Worm (Caenorhabditis elegans) whole organism, L1 larva: ENCODE measurements around the gene str-32.
A peak's percentile ranks its signal among the peaks of the same experiment; 100 is the strongest.

Experiments used
- Y116A8C.19 ChIP-seq: sonication (generic microtip); optimal IDR thresholded peaks from 2 replicates; lab custom pipeline; 2016; ENCODE audit warnings: missing compliant biosample characterization, missing genetic modification characterization, borderline replicate concordance
- aha-1 ChIP-seq: fragments of 150-350 bp; optimal IDR thresholded peaks from 2 replicates; lab custom pipeline; 2014; ENCODE audit warnings: missing biosample characterization, missing genetic modification characterization
- alr-1 ChIP-seq: fragments of 200-800 bp; sonication (Bioruptor generic); optimal IDR thresholded peaks from 2 replicates; lab custom pipeline; 2018; ENCODE audit warnings: borderline replicate concordance, mild to moderate bottlenecking, missing genetic modification characterization, missing compliant biosample characterization
- aly-2 ChIP-seq: fragments of 150-350 bp; optimal IDR thresholded peaks from 2 replicates; lab custom pipeline; 2014; ENCODE audit warnings: missing biosample characterization, missing genetic modification characterization
- ama-1 ChIP-seq: fragments of 150-350 bp; optimal IDR thresholded peaks from 2 replicates; lab custom pipeline; 2014
- ceh-63 ChIP-seq: fragments of 200-800 bp; sonication (Bioruptor generic); optimal IDR thresholded peaks from 2 replicates; lab custom pipeline; 2018; ENCODE audit warnings: mild to moderate bottlenecking, missing genetic modification characterization, missing compliant biosample characterization
- ceh-8 ChIP-seq: fragments of 200-800 bp; sonication (Bioruptor generic); optimal IDR thresholded peaks from 2 replicates; lab custom pipeline; 2018; ENCODE audit warnings: mild to moderate bottlenecking, missing genetic modification characterization, moderate library complexity, missing compliant biosample characterization
- ceh-88 ChIP-seq: fragments of 200-800 bp; sonication (Bioruptor generic); IDR thresholded peaks from 2 replicates; pipeline ENCODE4 v1.3.6; 2022; ENCODE audit warnings: missing genetic modification characterization, missing compliant biosample characterization
- ceh-90 ChIP-seq: sonication (generic microtip); optimal IDR thresholded peaks from 2 replicates; lab custom pipeline; 2016; ENCODE audit warnings: missing genetic modification characterization, missing compliant biosample characterization
- dpl-1 ChIP-seq, 3 experiments: fragments of 150-350 bp in 2 of 3; sonication (generic microtip) in 1 of 3; optimal IDR thresholded peaks; 2 replicates each; lab custom pipeline; 2014 to 2017; ENCODE audit warnings: missing biosample characterization in 3 of 3, missing genetic modification characterization in 3 of 3, missing genetic modification reagents in 3 of 3
- dsc-1 ChIP-seq: sonication (generic microtip); optimal IDR thresholded peaks from 2 replicates; lab custom pipeline; 2016; ENCODE audit warnings: mild to moderate bottlenecking, missing genetic modification characterization, missing compliant biosample characterization
- efl-1 ChIP-seq, 4 experiments: fragments of 150-350 bp; optimal IDR thresholded peaks in 3 of 4; peaks in 1 of 4; 1 replicate in 1 of 4; 2 replicates in 3 of 4; lab custom pipeline; 2014; ENCODE audit warnings: missing biosample characterization in 2 of 4, missing genetic modification characterization in 2 of 4, missing genetic modification reagents in 2 of 4
- egl-13 ChIP-seq: sonication (generic microtip); optimal IDR thresholded peaks from 2 replicates; lab custom pipeline; 2016; ENCODE audit warnings: missing genotype, missing genetic modification reagents, missing genetic modification characterization, missing compliant biosample characterization
- elt-2 ChIP-seq: sonication (generic microtip); optimal IDR thresholded peaks from 2 replicates; lab custom pipeline; 2016; ENCODE audit warnings: missing genetic modification characterization, mild to moderate bottlenecking, inconsistent platforms, missing compliant biosample characterization, missing genetic modification reagents
- ets-5 ChIP-seq: fragments of 200-800 bp; sonication (Bioruptor generic); IDR thresholded peaks from 2 replicates; pipeline ENCODE4 v1.3.6; 2022; ENCODE audit warnings: missing genetic modification characterization, missing compliant biosample characterization
- fkh-4 ChIP-seq: sonication (generic microtip); optimal IDR thresholded peaks from 2 replicates; lab custom pipeline; 2016; ENCODE audit warnings: missing compliant biosample characterization, missing genetic modification characterization, borderline replicate concordance
- fkh-8 ChIP-seq: sonication (generic microtip); optimal IDR thresholded peaks from 2 replicates; lab custom pipeline; 2016; ENCODE audit warnings: mild to moderate bottlenecking, missing genetic modification characterization, missing compliant biosample characterization
- hlh-4 ChIP-seq: sonication (generic microtip); optimal IDR thresholded peaks from 2 replicates; lab custom pipeline; 2016; ENCODE audit warnings: mild to moderate bottlenecking, missing genetic modification characterization, missing compliant biosample characterization
- isw-1 ChIP-seq: fragments of 200-800 bp; sonication (Bioruptor generic); IDR thresholded peaks from 2 replicates; pipeline ENCODE4 v1.3.6; 2022; ENCODE audit warnings: missing genetic modification characterization, missing compliant biosample characterization
- lin-13 ChIP-seq: fragments of 150-350 bp; optimal IDR thresholded peaks from 2 replicates; lab custom pipeline; 2014; ENCODE audit warnings: missing biosample characterization, missing genetic modification reagents, missing genetic modification characterization
- lin-14 ChIP-seq: fragments of 200-800 bp; sonication (Bioruptor generic); optimal IDR thresholded peaks from 2 replicates; lab custom pipeline; 2018; ENCODE audit warnings: mild to moderate bottlenecking, missing genetic modification characterization, moderate library complexity, missing compliant biosample characterization
- lin-15B ChIP-seq: fragments of 150-350 bp; sonication (generic microtip); optimal IDR thresholded peaks from 3 replicates; lab custom pipeline; 2014; ENCODE audit warnings: missing biosample characterization, missing genetic modification characterization
- lin-39 ChIP-seq: fragments of 150-350 bp; optimal IDR thresholded peaks from 2 replicates; lab custom pipeline; 2014; ENCODE audit warnings: missing biosample characterization, missing genetic modification reagents, missing genetic modification characterization
- lsy-2 ChIP-seq, 2 experiments: fragments of 150-350 bp; optimal IDR thresholded peaks; 2 replicates each; lab custom pipeline; 2014; ENCODE audit warnings: missing biosample characterization in 2 of 2, missing genetic modification characterization in 2 of 2
- mab-9 ChIP-seq: fragments of 200-800 bp; sonication (Bioruptor generic); IDR thresholded peaks from 2 replicates; pipeline ENCODE4 v1.3.6; 2022; ENCODE audit warnings: missing genetic modification reagents, missing genetic modification characterization, missing compliant biosample characterization
- mep-1 ChIP-seq: fragments of 150-350 bp; optimal IDR thresholded peaks from 2 replicates; lab custom pipeline; 2014; ENCODE audit warnings: missing biosample characterization, missing genetic modification characterization
- nhr-12 ChIP-seq: sonication (generic microtip); optimal IDR thresholded peaks from 2 replicates; lab custom pipeline; 2017; ENCODE audit warnings: missing biosample characterization, missing genetic modification characterization
- nhr-237 ChIP-seq: fragments of 150-350 bp; optimal IDR thresholded peaks from 2 replicates; lab custom pipeline; 2014; ENCODE audit warnings: missing biosample characterization, missing genetic modification characterization
- nhr-28 ChIP-seq: fragments of 150-350 bp; optimal IDR thresholded peaks from 2 replicates; lab custom pipeline; 2014; ENCODE audit warnings: missing biosample characterization, missing genetic modification characterization
- nhr-47 ChIP-seq: sonication (generic microtip); optimal IDR thresholded peaks from 2 replicates; lab custom pipeline; 2016; ENCODE audit warnings: mild to moderate bottlenecking, missing genetic modification characterization, moderate library complexity, missing compliant biosample characterization
- nhr-71 ChIP-seq: sonication (generic microtip); optimal IDR thresholded peaks from 2 replicates; lab custom pipeline; 2016; ENCODE audit warnings: mild to moderate bottlenecking, missing genetic modification characterization, moderate library complexity, missing compliant biosample characterization
- pag-3 ChIP-seq: sonication (generic microtip); optimal IDR thresholded peaks from 2 replicates; lab custom pipeline; 2017; ENCODE audit warnings: missing genetic modification characterization, mild to moderate bottlenecking, missing compliant biosample characterization, antibody characterized with exemption, borderline replicate concordance; ENCODE audit not compliant: insufficient read depth
- pqm-1 ChIP-seq: sonication (generic microtip); optimal IDR thresholded peaks from 3 replicates; lab custom pipeline; 2017; ENCODE audit warnings: missing biosample characterization, missing genetic modification characterization
- snu-23 ChIP-seq: sonication (generic microtip); optimal IDR thresholded peaks from 2 replicates; lab custom pipeline; 2016; ENCODE audit warnings: missing genetic modification characterization, missing compliant biosample characterization
- swsn-7 ChIP-seq: sonication (generic microtip); optimal IDR thresholded peaks from 2 replicates; lab custom pipeline; 2016; ENCODE audit warnings: missing genetic modification characterization, missing compliant biosample characterization
- tbx-2 ChIP-seq: sonication (generic microtip); optimal IDR thresholded peaks from 2 replicates; lab custom pipeline; 2016; ENCODE audit warnings: missing genetic modification characterization, missing compliant biosample characterization
- tlp-1 ChIP-seq: fragments of 150-350 bp; optimal IDR thresholded peaks from 2 replicates; lab custom pipeline; 2014; ENCODE audit warnings: missing biosample characterization, missing genetic modification characterization
- unc-30 ChIP-seq: sonication (generic microtip); optimal IDR thresholded peaks from 2 replicates; lab custom pipeline; 2017; ENCODE audit warnings: missing biosample characterization, missing genetic modification characterization
- unc-98 ChIP-seq: fragments of 200-800 bp; sonication (Bioruptor generic); IDR thresholded peaks from 2 replicates; pipeline ENCODE4 v1.3.6; 2022; ENCODE audit warnings: missing genetic modification characterization, missing compliant biosample characterization
- zag-1 ChIP-seq: fragments of 150-350 bp; optimal IDR thresholded peaks from 2 replicates; lab custom pipeline; 2014; ENCODE audit warnings: missing biosample characterization, missing genetic modification characterization

Gene str-32

DNA sequence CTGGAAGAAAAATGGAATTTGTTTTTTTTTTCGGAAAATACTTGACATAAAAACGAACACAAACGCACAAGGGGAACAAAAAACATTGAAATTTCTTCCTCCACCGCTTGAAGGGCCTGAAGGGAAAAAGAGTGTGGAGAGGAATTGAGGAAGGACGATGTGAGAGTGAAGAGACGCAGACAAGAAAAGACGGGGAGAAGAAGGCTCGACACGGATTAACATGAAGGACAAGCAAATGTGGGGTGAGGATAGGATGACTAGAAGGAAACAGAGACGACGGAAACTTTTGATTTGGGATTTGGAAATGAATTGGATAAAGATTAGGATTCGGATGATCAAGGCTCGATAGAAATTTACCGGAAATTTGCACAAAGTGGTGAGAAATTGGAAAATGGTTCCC is 20.8 kb downstream of the str-32 start:
- TF ChIP-seq egl-13 (tag; lab: Kevin White, UChicago) (peak; percentile 22), fkh-8 (peak; percentile 15), hlh-4 (no peak), lin-14 (GFP tag; lab: Kevin White, UChicago) (peak; percentile 57), nhr-47 (peak; percentile 25), dsc-1 (tag; lab: Kevin White, UChicago) (peak; percentile 50), dpl-1 (GFP tag; optimal IDR thresholded peaks at IDR 0.05; lab: Kevin White, UChicago) (no peak), snu-23 (GFP tag; lab: Kevin White, UChicago) (peak; percentile 18), mep-1 (tag; lab: Kevin White, UChicago) (no peak), efl-1 (optimal IDR thresholded peaks at IDR 0.05; lab: Kevin White, UChicago) (peak; percentile 9 to 15), efl-1 (GFP tag; optimal IDR thresholded peaks at IDR 0.05 in 1 of 2; lab: Kevin White, UChicago) (peak in 1 of 2 experiments; percentile 78), nhr-71 (tag; lab: Kevin White, UChicago) (peak; percentile 37), lin-13 (GFP tag; lab: Kevin White, UChicago) (no peak), ceh-88 (GFP tag; lab: Robert Waterston, UW) (no peak), ceh-8 (GFP tag; lab: Kevin White, UChicago) (no peak), lsy-2 (tag; optimal IDR thresholded peaks at IDR 0.05; lab: Kevin White, UChicago) (peak in 1 of 2 experiments; percentile 13), lin-39 (no peak), isw-1 (no peak)

DNA sequence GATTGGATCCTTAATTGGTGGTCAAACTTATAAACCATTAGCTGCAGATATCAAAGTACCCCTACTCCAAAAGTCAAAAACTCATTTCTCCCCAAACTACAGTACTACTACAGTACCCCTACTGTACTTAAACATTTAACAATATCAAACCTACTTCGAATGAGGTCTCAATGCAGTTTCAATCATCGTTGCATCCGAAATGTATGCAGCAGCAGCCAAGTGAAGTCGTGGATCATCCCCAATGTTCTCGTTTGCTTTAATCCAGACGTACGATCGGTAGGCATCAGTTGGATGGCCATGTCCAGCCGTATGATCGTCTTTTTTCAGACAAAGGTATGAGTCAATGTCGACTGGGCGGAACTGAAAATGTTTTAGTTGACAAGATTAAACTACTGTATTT is 23.7 kb downstream of the str-32 start:
- TF ChIP-seq swsn-7 (tag; lab: Kevin White, UChicago): no peak

DNA sequence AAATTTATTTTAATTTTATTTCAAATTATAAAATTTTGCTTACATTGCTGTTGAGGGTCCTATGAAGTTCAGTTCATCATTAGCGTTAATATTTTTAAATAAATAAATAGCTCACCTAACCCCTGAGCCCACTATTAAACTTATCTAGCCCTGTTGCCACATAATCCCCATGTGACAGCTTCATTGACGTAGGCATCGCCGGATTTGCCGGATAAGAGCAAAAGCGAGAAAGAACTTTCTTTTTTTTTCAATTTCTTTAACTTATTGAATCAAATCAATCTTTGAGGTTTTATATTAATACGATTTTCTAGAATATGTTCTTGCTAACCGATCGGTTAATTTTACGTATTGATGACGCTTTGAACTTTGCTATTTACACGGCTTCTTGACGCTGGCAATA is 29.3 kb downstream of the str-32 start:
- no peak for TF ChIP-seq tbx-2 (tag; lab: Kevin White, UChicago)
- no peak for TF ChIP-seq lsy-2 (tag; optimal IDR thresholded peaks at IDR 0.05; lab: Kevin White, UChicago)
- no peak for TF ChIP-seq ceh-8 (GFP tag; lab: Kevin White, UChicago)
- TF ChIP-seq ama-1: no peak
- TF ChIP-seq pqm-1 (tag; lab: Kevin White, UChicago): no peak
- no peak for TF ChIP-seq unc-30 (tag; lab: Kevin White, UChicago)
- peak; percentile 68 for TF ChIP-seq dsc-1 (tag; lab: Kevin White, UChicago)
- no peak for TF ChIP-seq aly-2 (tag; lab: Kevin White, UChicago)
- TF ChIP-seq egl-13 (tag; lab: Kevin White, UChicago): peak; percentile 55
- no peak for TF ChIP-seq aha-1 (tag; lab: Kevin White, UChicago)
- peak; percentile 28 for TF ChIP-seq fkh-8
- no peak for TF ChIP-seq lin-15B (tag; lab: Kevin White, UChicago)
- TF ChIP-seq nhr-47: peak; percentile 9
- TF ChIP-seq swsn-7 (tag; lab: Kevin White, UChicago): no peak
- TF ChIP-seq ceh-90 (tag; lab: Kevin White, UChicago): no peak
- TF ChIP-seq unc-98 (GFP tag; lab: Robert Waterston, UW): no peak
- TF ChIP-seq nhr-12: no peak
- TF ChIP-seq nhr-28: no peak
- TF ChIP-seq nhr-237 (tag; lab: Kevin White, UChicago): no peak
- peak; percentile 13 for TF ChIP-seq nhr-71 (tag; lab: Kevin White, UChicago)
- TF ChIP-seq ceh-63: no peak
- no peak for TF ChIP-seq mab-9 (GFP tag; lab: Robert Waterston, UW)

DNA sequence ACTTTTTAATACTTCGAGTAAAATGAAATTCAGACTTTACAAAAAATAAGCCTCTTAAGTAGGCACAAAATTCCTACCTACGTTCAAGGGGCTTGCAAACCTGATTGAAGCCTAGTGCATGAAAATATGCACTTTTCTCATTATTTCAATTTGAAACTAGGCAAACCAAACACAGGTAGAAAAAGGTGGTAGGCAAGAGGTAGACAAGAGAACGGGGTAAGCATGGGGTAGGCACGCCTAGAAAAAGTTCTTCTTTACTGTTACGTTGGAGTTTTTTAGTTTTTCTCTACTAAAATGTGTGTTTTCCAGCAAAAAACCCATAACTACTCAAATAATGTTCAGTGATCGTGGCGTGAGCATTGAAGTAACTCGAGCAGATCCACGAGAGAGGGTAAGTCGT is 30.1 kb downstream of the str-32 start, which contains the start of gene nex-4:
Gene nex-4, plus strand, starts transcription at position 301 of the 400 bp plus-strand sequence.
- no peak for TF ChIP-seq lin-14 (GFP tag; lab: Kevin White, UChicago)
- no peak for TF ChIP-seq Y116A8C.19
- no peak for TF ChIP-seq hlh-4
- no peak for TF ChIP-seq elt-2
- TF ChIP-seq ets-5: no peak
- TF ChIP-seq ceh-90 (tag; lab: Kevin White, UChicago): no peak
- TF ChIP-seq aha-1 (tag; lab: Kevin White, UChicago): no peak
- TF ChIP-seq tlp-1 (tag; lab: Kevin White, UChicago): no peak
- no peak for TF ChIP-seq pag-3 (tag; lab: Kevin White, UChicago)
- no peak for TF ChIP-seq zag-1 (tag; lab: Kevin White, UChicago)
- TF ChIP-seq swsn-7 (tag; lab: Kevin White, UChicago): no peak
- no peak for TF ChIP-seq fkh-4
- TF ChIP-seq lsy-2 (tag; optimal IDR thresholded peaks at IDR 0.05; lab: Kevin White, UChicago): no peak
- no peak for TF ChIP-seq alr-1 (tag; lab: Kevin White, UChicago)
- TF ChIP-seq, all 84 proteins: peak for 0
